Worm (Caenorhabditis elegans) whole organism, L4/young adult: Measurements from ENCODE around the gene sec-16A.1.

Source experiments
- W03F9.2 ChIP-seq: fragments of 150-350 bp; optimal IDR thresholded peaks from 2 replicates; lab custom pipeline; 2014; ENCODE audit warnings: missing biosample characterization, missing genetic modification characterization
- dao-5 ChIP-seq: sonication (generic microtip); optimal IDR thresholded peaks from 2 replicates; lab custom pipeline; 2016; ENCODE audit warnings: missing genotype, missing genetic modification characterization, moderate library complexity, missing compliant biosample characterization
- him-1 ChIP-seq: sonication (generic microtip); optimal IDR thresholded peaks from 2 replicates; lab custom pipeline; 2016; ENCODE audit warnings: missing genotype, missing genetic modification reagents, missing genetic modification characterization, missing compliant biosample characterization

DNA sequence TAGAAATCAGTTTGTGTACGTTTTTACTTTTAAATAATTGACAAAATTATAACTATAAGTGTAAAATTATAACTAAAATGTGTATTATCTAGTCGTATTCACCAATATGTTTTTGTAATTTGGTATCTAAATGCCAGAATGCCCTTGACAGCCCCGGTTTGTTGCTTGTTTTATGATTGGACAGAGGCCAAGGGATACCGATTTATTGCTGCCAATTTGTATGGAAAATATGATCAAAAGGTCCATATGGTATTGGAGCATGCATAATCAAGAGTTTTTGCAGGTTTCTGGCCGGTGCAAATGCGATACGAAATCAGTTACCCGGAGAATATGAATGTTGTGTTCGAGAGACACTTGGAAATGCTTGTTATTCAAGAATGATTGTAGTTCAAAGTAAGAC, 9.9 kb upstream of the sec-16A.1 start:
- no peak for TF ChIP-seq him-1 (tag; lab: Kevin White, UChicago)
- no peak for TF ChIP-seq W03F9.2 (tag; lab: Kevin White, UChicago)
- no peak for TF ChIP-seq dao-5
